Fruit fly (Drosophila melanogaster) whole organism, embryonic: Measurements from ENCODE around the gene alpha-Est9.

Experiments
- Ada2b ChIP-seq: fragments of 200-800 bp; sonication (Bioruptor generic); IDR thresholded peaks from 2 replicates; pipeline ENCODE4 v1.3.6; 2022; ENCODE audit warnings: missing biosample characterization, missing genetic modification characterization
- Atf6 ChIP-seq: fragments of 200-800 bp; sonication (Bioruptor generic); IDR thresholded peaks from 2 replicates; pipeline ENCODE4 v1.3.6; 2022; ENCODE audit warnings: missing biosample characterization, missing genetic modification characterization
- Awh ChIP-seq: fragments of 200-800 bp; sonication (Bioruptor generic); IDR thresholded peaks from 2 replicates; pipeline ENCODE4, ENCODE4 v1.3.6; 2022; ENCODE audit warnings: missing biosample characterization, missing genetic modification characterization
- B-H1 ChIP-seq: fragments of 200-800 bp; sonication (Bioruptor generic); IDR thresholded peaks from 3 replicates; pipeline ENCODE4 v1.3.6; 2022; ENCODE audit warnings: missing biosample characterization, missing genetic modification characterization
- CG10431 ChIP-seq: fragments of 200-800 bp; sonication (Bioruptor generic); optimal IDR thresholded peaks from 3 replicates; lab custom pipeline; 2018; ENCODE audit warnings: missing biosample characterization, mild to moderate bottlenecking, missing genetic modification characterization
- CG11695 ChIP-seq: fragments of 200-800 bp; sonication (Bioruptor generic); IDR thresholded peaks from 3 replicates; pipeline ENCODE4 v1.3.6; 2022; ENCODE audit warnings: missing biosample characterization, missing genetic modification characterization
- CG16813 ChIP-seq: fragments of 200-800 bp; sonication (Bioruptor generic); IDR thresholded peaks from 3 replicates; pipeline ENCODE4 v1.3.6; 2022; ENCODE audit warnings: missing biosample characterization, missing genetic modification characterization; ENCODE audit not compliant: partially characterized antibody
- CG17612 ChIP-seq: fragments of 200-800 bp; sonication (Bioruptor generic); IDR thresholded peaks from 2 replicates; pipeline ENCODE4 v1.3.6; 2022; ENCODE audit warnings: missing biosample characterization, missing genetic modification characterization
- CG18476 ChIP-seq: fragments of 200-800 bp; sonication (Bioruptor generic); optimal IDR thresholded peaks from 2 replicates; lab custom pipeline; 2016; ENCODE audit warnings: missing biosample characterization, mild to moderate bottlenecking, missing genetic modification characterization
- CG18619 ChIP-seq: fragments of 200-800 bp; sonication (Bioruptor generic); optimal IDR thresholded peaks from 3 replicates; lab custom pipeline; 2017; ENCODE audit warnings: missing biosample characterization, mild to moderate bottlenecking, missing genetic modification characterization
- CG2199 ChIP-seq: fragments of 200-800 bp; sonication (Bioruptor generic); IDR thresholded peaks from 3 replicates; pipeline ENCODE4 v1.3.6; 2022; ENCODE audit warnings: missing biosample characterization, missing genetic modification characterization
- CG4404 ChIP-seq: fragments of 200-800 bp; sonication (Bioruptor generic); IDR thresholded peaks from 2 replicates; pipeline ENCODE4 v1.3.6; 2022; ENCODE audit warnings: missing biosample characterization, missing genetic modification characterization
- CG6689 ChIP-seq: fragments of 200-800 bp; sonication (Bioruptor generic); IDR thresholded peaks from 2 replicates; pipeline ENCODE4 v1.3.6; 2022; ENCODE audit warnings: missing biosample characterization, missing genetic modification characterization
- CG9876 ChIP-seq: fragments of 200-800 bp; sonication (Bioruptor generic); optimal IDR thresholded peaks from 2 replicates; lab custom pipeline; 2016; ENCODE audit warnings: missing biosample characterization, missing genetic modification characterization
- Dip3 ChIP-seq: fragments of 200-800 bp; sonication (Bioruptor generic); optimal IDR thresholded peaks from 3 replicates; lab custom pipeline; 2016; ENCODE audit warnings: missing biosample characterization, missing genetic modification characterization
- Doc3 ChIP-seq: fragments of 200-800 bp; sonication (Bioruptor generic); IDR thresholded peaks from 3 replicates; pipeline ENCODE4 v1.3.6; 2022; ENCODE audit warnings: missing biosample characterization, missing genetic modification characterization; ENCODE audit not compliant: partially characterized antibody
- Dp ChIP-seq: fragments of 200-800 bp; sonication (Bioruptor generic); optimal IDR thresholded peaks from 2 replicates; lab custom pipeline; 2018; ENCODE audit warnings: missing biosample characterization, mild to moderate bottlenecking, missing genetic modification characterization, moderate library complexity
- Drgx ChIP-seq: fragments of 200-800 bp; sonication (Bioruptor generic); IDR thresholded peaks from 2 replicates; pipeline ENCODE4 v1.3.6; 2022; ENCODE audit warnings: missing biosample characterization, missing genetic modification characterization
- Gug ChIP-seq: fragments of 200-800 bp; sonication (Bioruptor generic); IDR thresholded peaks from 4 replicates; pipeline ENCODE4 v1.3.6; 2022; ENCODE audit warnings: missing biosample characterization, missing genetic modification characterization
- Hey ChIP-seq: fragments of 200-800 bp; sonication (Bioruptor generic); optimal IDR thresholded peaks from 3 replicates; lab custom pipeline; 2018; ENCODE audit warnings: missing biosample characterization, mild to moderate bottlenecking, missing genetic modification characterization
- HmgD ChIP-seq: fragments of 200-800 bp; sonication (Bioruptor generic); optimal IDR thresholded peaks from 3 replicates; lab custom pipeline; 2016; ENCODE audit warnings: missing biosample characterization, missing genetic modification characterization
- Med ChIP-seq: fragments of 200-800 bp; sonication (Bioruptor generic); peaks from one replicate; lab custom pipeline; 2016; ENCODE audit warnings: missing biosample characterization, missing genetic modification characterization, mild to moderate bottlenecking, inconsistent platforms, moderate library complexity
- Mrtf ChIP-seq: fragments of 200-800 bp; sonication (Bioruptor generic); IDR thresholded peaks from 3 replicates; pipeline ENCODE4 v1.3.6; 2022; ENCODE audit warnings: missing biosample characterization, missing genetic modification characterization
- ac ChIP-seq: fragments of 200-800 bp; sonication (Bioruptor generic); optimal IDR thresholded peaks from 3 replicates; lab custom pipeline; 2017; ENCODE audit warnings: missing biosample characterization, mild to moderate bottlenecking, missing genetic modification characterization
- ash1 ChIP-seq: fragments of 200-800 bp; sonication (Bioruptor generic); optimal IDR thresholded peaks from 2 replicates; lab custom pipeline; 2018; ENCODE audit warnings: missing biosample characterization, mild to moderate bottlenecking, missing genetic modification characterization
- bcd ChIP-seq: fragments of 200-800 bp; sonication (Bioruptor generic); optimal IDR thresholded peaks from 2 replicates; lab custom pipeline; 2017; ENCODE audit warnings: missing biosample characterization, mild to moderate bottlenecking, missing genetic modification characterization
- chinmo ChIP-seq: fragments of 200-800 bp; sonication (Bioruptor generic); IDR thresholded peaks from 4 replicates; pipeline ENCODE4 v1.3.6; 2022; ENCODE audit warnings: missing biosample characterization, missing genetic modification characterization; ENCODE audit not compliant: partially characterized antibody
- croc ChIP-seq: fragments of 200-800 bp; sonication (Bioruptor generic); conservative IDR thresholded peaks from 3 replicates; pipeline ENCODE4 v1.3.6; 2022; ENCODE audit warnings: missing biosample characterization, missing genetic modification characterization
- disco-r ChIP-seq: fragments of 200-800 bp; sonication (Bioruptor generic); optimal IDR thresholded peaks from 2 replicates; lab custom pipeline; 2016; ENCODE audit warnings: missing biosample characterization, missing genetic modification characterization
- dpn ChIP-seq, 2 experiments: fragments of 200-800 bp; sonication (Bioruptor generic); optimal IDR thresholded peaks; 3 replicates each; lab custom pipeline; 2016; ENCODE audit warnings: missing biosample characterization in 2 of 2, missing genetic modification characterization in 2 of 2
- dysf ChIP-seq: fragments of 200-800 bp; sonication (Bioruptor generic); IDR thresholded peaks from 3 replicates; pipeline ENCODE4 v1.3.6; 2022; ENCODE audit warnings: missing biosample characterization, missing genetic modification characterization
- emc ChIP-seq: fragments of 200-800 bp; sonication (Bioruptor generic); optimal IDR thresholded peaks from 2 replicates; lab custom pipeline; 2016; ENCODE audit warnings: missing biosample characterization, missing genetic modification characterization
- h ChIP-seq: fragments of >200 bp; optimal IDR thresholded peaks from 2 replicates; lab custom pipeline; 2017
- inv ChIP-seq: fragments of 200-800 bp; sonication (Bioruptor generic); IDR thresholded peaks from 2 replicates; pipeline ENCODE4 v1.3.6; 2022; ENCODE audit warnings: missing biosample characterization, missing genetic modification characterization; ENCODE audit not compliant: partially characterized antibody
- jing ChIP-seq: fragments of 200-800 bp; sonication (Bioruptor generic); optimal IDR thresholded peaks from 2 replicates; lab custom pipeline; 2018; ENCODE audit warnings: missing biosample characterization, mild to moderate bottlenecking, missing genetic modification characterization
- kni ChIP-seq: fragments of 200-800 bp; sonication (Bioruptor generic); optimal IDR thresholded peaks from 3 replicates; lab custom pipeline; 2017; ENCODE audit warnings: mild to moderate bottlenecking, missing biosample characterization, missing genetic modification reagents, missing genetic modification characterization
- nom ChIP-seq: fragments of 200-800 bp; sonication (Bioruptor generic); optimal IDR thresholded peaks from 2 replicates; lab custom pipeline; 2017; ENCODE audit warnings: missing biosample characterization, missing genetic modification characterization, mild to moderate bottlenecking, moderate library complexity, missing genetic modification reagents
- p53 ChIP-seq: fragments of 200-800 bp; sonication (Bioruptor generic); optimal IDR thresholded peaks from 2 replicates; lab custom pipeline; 2016; ENCODE audit warnings: missing biosample characterization, missing genetic modification characterization
- pb ChIP-seq: fragments of 200-800 bp; sonication (Bioruptor generic); optimal IDR thresholded peaks from 3 replicates; lab custom pipeline; 2016; ENCODE audit warnings: missing biosample characterization, missing genetic modification characterization
- pros ChIP-seq: fragments of 200-800 bp; sonication (Bioruptor generic); optimal IDR thresholded peaks from 3 replicates; lab custom pipeline; 2019; ENCODE audit warnings: missing biosample characterization, mild to moderate bottlenecking, missing genetic modification characterization, moderate library complexity
- pzg ChIP-seq: fragments of 200-800 bp; sonication (Bioruptor generic); optimal IDR thresholded peaks from 3 replicates; lab custom pipeline; 2018; ENCODE audit warnings: missing biosample characterization, mild to moderate bottlenecking, missing genetic modification characterization, moderate library complexity
- repo ChIP-seq: fragments of 200-800 bp; sonication (Bioruptor generic); optimal IDR thresholded peaks from 2 replicates; lab custom pipeline; 2016; ENCODE audit warnings: missing biosample characterization, missing genetic modification characterization
- salm ChIP-seq: fragments of 200-800 bp; sonication (Bioruptor generic); optimal IDR thresholded peaks from 2 replicates; lab custom pipeline; 2018; ENCODE audit warnings: missing biosample characterization, mild to moderate bottlenecking, missing genetic modification characterization
- shn ChIP-seq: fragments of 200-800 bp; sonication (Bioruptor generic); optimal IDR thresholded peaks from 3 replicates; lab custom pipeline; 2016; ENCODE audit warnings: missing biosample characterization, missing genetic modification characterization
- sisA ChIP-seq: fragments of 200-800 bp; sonication (Bioruptor generic); IDR thresholded peaks from 2 replicates; pipeline ENCODE4 v1.3.6; 2022; ENCODE audit warnings: missing biosample characterization, missing genetic modification characterization
- tll ChIP-seq, 2 experiments: fragments of 200-800 bp in 1 of 2; fragments of >200 bp in 1 of 2; sonication (Bioruptor generic) in 1 of 2; optimal IDR thresholded peaks; 2 replicates each; lab custom pipeline; 2017 to 2019; ENCODE audit warnings: missing biosample characterization in 2 of 2, missing genetic modification characterization in 2 of 2, mild to moderate bottlenecking in 1 of 2, moderate library complexity in 1 of 2
- tna ChIP-seq: fragments of 200-800 bp; sonication (Bioruptor generic); IDR thresholded peaks from 2 replicates; pipeline ENCODE4 v1.3.6; 2022; ENCODE audit warnings: missing biosample characterization, missing genetic modification characterization; ENCODE audit not compliant: partially characterized antibody
- twi ChIP-seq: fragments of 200-800 bp; optimal IDR thresholded peaks from 2 replicates; lab custom pipeline; 2019; ENCODE audit warnings: missing biosample characterization, mild to moderate bottlenecking, missing genetic modification characterization, moderate library complexity
- vnd ChIP-seq: fragments of 200-800 bp; sonication (Bioruptor generic); IDR thresholded peaks from 3 replicates; pipeline ENCODE4 v1.3.6; 2022; ENCODE audit warnings: missing biosample characterization, missing genetic modification characterization; ENCODE audit not compliant: partially characterized antibody
- wdn ChIP-seq: fragments of 200-800 bp; sonication (Bioruptor generic); IDR thresholded peaks from 2 replicates; pipeline ENCODE4 v1.3.6; 2022; ENCODE audit warnings: missing biosample characterization, missing genetic modification characterization

Gene alpha-Est9

DNA sequence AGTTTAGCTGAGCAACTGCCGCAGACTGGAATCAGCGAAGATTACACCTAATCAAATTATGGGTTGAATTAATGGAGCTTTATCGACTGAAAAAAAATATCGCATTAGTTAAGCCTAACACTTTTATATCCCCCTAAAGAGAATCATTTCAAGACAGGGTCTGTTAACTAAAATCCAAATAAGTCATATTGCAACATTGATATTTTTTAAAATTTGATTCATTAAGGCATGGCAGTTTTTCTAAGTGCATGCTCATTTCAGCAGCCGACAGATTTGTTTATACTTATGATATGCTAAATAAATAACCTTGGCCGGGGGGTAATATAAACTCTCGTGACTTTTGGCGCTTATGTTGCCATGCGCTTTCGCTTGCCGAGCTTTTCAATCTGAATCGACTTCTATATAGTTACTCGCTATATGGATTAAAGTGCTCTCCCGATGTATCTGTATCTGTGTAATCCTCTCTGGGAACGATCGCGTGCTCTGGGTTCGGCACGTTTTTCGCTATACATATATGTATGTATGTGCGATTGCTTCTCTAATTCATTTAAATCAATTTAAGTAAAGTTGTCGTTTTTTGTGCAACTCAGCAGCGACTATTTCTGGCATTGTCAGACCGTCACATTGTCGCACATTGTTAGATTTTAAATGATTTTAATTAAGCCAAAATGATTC lies 1.6 kb upstream of the alpha-Est9 start (continued):
- TF ChIP-seq Mrtf (GFP tag; lab: Robert Waterston, UW) (peak; percentile 81; the same call in 2 of the 3 replicates), twi (tag; lab: Kevin White, UChicago) (no peak), wdn (GFP tag; lab: Robert Waterston, UW) (peak; percentile 89), sisA (GFP tag; lab: Robert Waterston, UW) (peak; percentile 49), dysf (GFP tag; lab: Robert Waterston, UW) (peak; percentile 90), Gug (GFP tag; lab: Robert Waterston, UW) (peak; percentile 67; the same call in 2 of the 4 replicates), HmgD (GFP tag; lab: Kevin White, UChicago) (peak; percentile 34), Ada2b (GFP tag; lab: Robert Waterston, UW) (peak; percentile 82), CG16813 (GFP tag; lab: Robert Waterston, UW) (no peak), CG17612 (0 out of 2 replicates have a peak, but pooled peaks have one; percentile 45), CG18476 (GFP tag; lab: Kevin White, UChicago) (peak; percentile 69), inv (GFP tag; lab: Robert Waterston, UW) (no peak), CG4404 (GFP tag; lab: Robert Waterston, UW) (peak; percentile 53), CG18619 (GFP tag; lab: Kevin White, UChicago) (peak; percentile 80), Dip3 (GFP tag; lab: Kevin White, UChicago) (peak; percentile 93), CG11695 (GFP tag; lab: Robert Waterston, UW) (peak; percentile 84), disco-r (GFP tag; lab: Kevin White, UChicago) (peak; percentile 59), dpn (GFP tag; optimal IDR thresholded peaks at IDR 0.05; lab: Kevin White, UChicago) (peak; percentile 83 to 89), CG2199 (GFP tag; lab: Robert Waterston, UW) (no peak), pb (GFP tag; lab: Kevin White, UChicago) (peak; percentile 62), Dp (GFP tag; lab: Kevin White, UChicago) (no peak), Hey (tag; lab: Kevin White, UChicago) (peak; percentile 3), tna (GFP tag; lab: Robert Waterston, UW) (no peak), h (lab: Kevin White, UChicago) (no peak), Doc3 (no peak), B-H1 (GFP tag; lab: Robert Waterston, UW) (peak; percentile 50; the same call in 2 of the 3 replicates), croc (GFP tag; lab: Robert Waterston, UW) (0 out of 3 replicates have a peak, but pooled peaks have one; percentile 14), CG9876 (peak; percentile 64), jing (GFP tag; lab: Kevin White, UChicago) (peak; percentile 42), CG10431 (GFP tag; lab: Kevin White, UChicago) (no peak), chinmo (GFP tag; lab: Robert Waterston, UW) (peak; percentile 82; the same call in 2 of the 4 replicates), shn (GFP tag; lab: Kevin White, UChicago) (peak; percentile 79), Med (GFP tag; lab: Kevin White, UChicago) (peak; percentile 99), Awh (GFP tag; lab: Robert Waterston, UW) (no peak), repo (peak; percentile 78), pzg (peak; percentile 14), ac (GFP tag; lab: Kevin White, UChicago) (no peak), emc (GFP tag; lab: Kevin White, UChicago) (peak; percentile 85), bcd (GFP tag; lab: Kevin White, UChicago) (peak; percentile 84), p53 (GFP tag; lab: Kevin White, UChicago) (peak; percentile 53), pros (no peak), salm (tag; lab: Kevin White, UChicago) (no peak), vnd (GFP tag; lab: Robert Waterston, UW) (no peak), Atf6 (GFP tag; lab: Robert Waterston, UW) (peak; percentile 94), tll (GFP tag; optimal IDR thresholded peaks at IDR 0.05; lab: Kevin White, UChicago) (no peak), Drgx (GFP tag; lab: Robert Waterston, UW) (no peak; the same call in 1 of the 2 replicates), CG6689 (GFP tag; lab: Robert Waterston, UW) (peak; percentile 57), kni (GFP tag; lab: Kevin White, UChicago) (no peak), nom (GFP tag; lab: Kevin White, UChicago) (no peak), ash1 (GFP tag; lab: Kevin White, UChicago) (peak; percentile 18)
